Comparison of ENCODE assay signal across 3 fruit fly cellular contexts in the genomic region with DNA sequence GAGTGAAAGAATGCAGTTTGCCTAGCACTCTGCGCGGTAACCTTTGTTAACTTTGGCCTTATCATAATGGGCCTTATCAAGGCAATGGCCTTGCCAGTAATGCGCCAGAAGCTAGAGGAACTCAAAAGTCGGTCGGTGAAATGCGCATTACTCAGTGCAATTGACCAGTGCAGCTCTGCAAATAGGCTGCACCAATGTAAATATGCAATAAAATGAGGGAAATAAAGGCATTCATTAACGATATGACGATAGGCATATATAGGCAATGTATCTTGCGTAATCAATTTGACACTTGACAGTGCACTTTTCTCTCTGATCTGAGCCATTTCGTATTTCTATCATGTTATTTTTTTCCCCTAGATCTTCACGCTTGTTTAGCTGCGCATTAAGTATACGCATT.
TF ChIP-seq lines count a peak whose summit lies in the region.

No protein-coding gene starts in this region.

TF ChIP-seq in whole organism, adult, 20 proteins besides CTCF, POLR2A, EP300 and RAD21:
- peak; percentile 38 for TF ChIP-seq CG7101 (tag; optimal IDR thresholded peaks at IDR 0.05; lab: Kevin White, UChicago)
- TF ChIP-seq CG7045 (GFP tag; optimal IDR thresholded peaks at IDR 0.05; lab: Kevin White, UChicago), result peak; percentile 25
- TF ChIP-seq CG12768 (GFP tag; optimal IDR thresholded peaks at IDR 0.05; lab: Kevin White, UChicago), result peak; percentile 87
- TF ChIP-seq Clk (GFP tag; optimal IDR thresholded peaks at IDR 0.05; lab: Kevin White, UChicago), result peak; percentile 45
- no peak for TF ChIP-seq Hr96 (GFP tag; optimal IDR thresholded peaks at IDR 0.05; lab: Kevin White, UChicago)
- TF ChIP-seq Mnt (GFP tag; optimal IDR thresholded peaks at IDR 0.05; lab: Kevin White, UChicago), result peak; percentile 31
- no peak for TF ChIP-seq tj (GFP tag; optimal IDR thresholded peaks at IDR 0.05; lab: Kevin White, UChicago)
- TF ChIP-seq CG14711 (tag; optimal IDR thresholded peaks at IDR 0.05; lab: Kevin White, UChicago), result no peak
- peak; percentile 44 for TF ChIP-seq toe (GFP tag; optimal IDR thresholded peaks at IDR 0.05; lab: Kevin White, UChicago)
- peak; percentile 74 for TF ChIP-seq cic (GFP tag; optimal IDR thresholded peaks at IDR 0.05; lab: Kevin White, UChicago)
- TF ChIP-seq cnc (optimal IDR thresholded peaks at IDR 0.05; lab: Kevin White, UChicago), result no peak
- peak; percentile 6 for TF ChIP-seq pad (GFP tag; optimal IDR thresholded peaks at IDR 0.05; lab: Kevin White, UChicago)
- peak; percentile 7 for TF ChIP-seq CG33017 (tag; optimal IDR thresholded peaks at IDR 0.05; lab: Kevin White, UChicago)
- TF ChIP-seq ovo (GFP tag; optimal IDR thresholded peaks at IDR 0.05; lab: Kevin White, UChicago), result peak; percentile 15
- no peak for TF ChIP-seq CG11617 (GFP tag; optimal IDR thresholded peaks at IDR 0.05; lab: Kevin White, UChicago)
- peak; percentile 77 for TF ChIP-seq Crg-1 (GFP tag; optimal IDR thresholded peaks at IDR 0.05; lab: Kevin White, UChicago)
- no peak for TF ChIP-seq CG5204 (GFP tag; optimal IDR thresholded peaks at IDR 0.05; lab: Kevin White, UChicago)
- TF ChIP-seq kay (GFP tag; lab: Kevin White, UChicago; ENCODE audit: borderline replicate concordance), result peak; percentile 64
- TF ChIP-seq CG1620 (GFP tag; optimal IDR thresholded peaks at IDR 0.05; lab: Kevin White, UChicago), result peak; percentile 51
- TF ChIP-seq bab1 (GFP tag; optimal IDR thresholded peaks at IDR 0.05; lab: Kevin White, UChicago), result no peak

TF ChIP-seq in whole organism, prepupa, 60 proteins besides CTCF, POLR2A, EP300 and RAD21:
- TF ChIP-seq CG8632 (GFP tag; optimal IDR thresholded peaks at IDR 0.05; lab: Kevin White, UChicago), result peak; percentile 9
- peak; percentile 17 for TF ChIP-seq CG3919 (GFP tag; optimal IDR thresholded peaks at IDR 0.05; lab: Kevin White, UChicago)
- TF ChIP-seq OdsH (GFP tag; optimal IDR thresholded peaks at IDR 0.05; lab: Kevin White, UChicago), result peak; percentile 1
- TF ChIP-seq Hr38 (GFP tag; optimal IDR thresholded peaks at IDR 0.05; lab: Kevin White, UChicago), result peak; percentile 4
- TF ChIP-seq topi (GFP tag; optimal IDR thresholded peaks at IDR 0.05; lab: Kevin White, UChicago), result no peak
- TF ChIP-seq ss (GFP tag; optimal IDR thresholded peaks at IDR 0.05; lab: Kevin White, UChicago), result peak in 1 of 2 experiments; percentile 5
- peak; percentile 35 for TF ChIP-seq CG6808 (GFP tag; optimal IDR thresholded peaks at IDR 0.05; lab: Kevin White, UChicago)
- no peak for TF ChIP-seq achi (GFP tag; optimal IDR thresholded peaks at IDR 0.05; lab: Kevin White, UChicago)
- no peak for TF ChIP-seq Gug (GFP tag; IDR thresholded peaks at IDR 0.05; lab: Robert Waterston, UW)
- peak; percentile 20 for TF ChIP-seq Eip78C (GFP tag; lab: Kevin White, UChicago)
- peak; percentile 43 for TF ChIP-seq CG10669 (GFP tag; optimal IDR thresholded peaks at IDR 0.05; lab: Kevin White, UChicago)
- TF ChIP-seq CG10631 (GFP tag; optimal IDR thresholded peaks at IDR 0.05; lab: Kevin White, UChicago), result peak; percentile 27
- TF ChIP-seq spab (GFP tag; optimal IDR thresholded peaks at IDR 0.05; lab: Kevin White, UChicago), result peak; percentile 28
- TF ChIP-seq eg (GFP tag; IDR thresholded peaks at IDR 0.05; lab: Robert Waterston, UW), result no peak

TF ChIP-seq in whole organism, pupa, 21 proteins besides CTCF, POLR2A, EP300 and RAD21:
- TF ChIP-seq gl (tag; optimal IDR thresholded peaks at IDR 0.05; lab: Kevin White, UChicago) (peak; percentile 23), CG9948 (tag; optimal IDR thresholded peaks at IDR 0.05; lab: Kevin White, UChicago) (no peak), Pif1B (GFP tag; optimal IDR thresholded peaks at IDR 0.05; lab: Kevin White, UChicago) (peak; percentile 24), Pif1A (GFP tag; optimal IDR thresholded peaks at IDR 0.05; lab: Kevin White, UChicago) (peak; percentile 25)
